Worm (Caenorhabditis elegans) whole organism, young adult: ENCODE results near the gene C16D9.5.

Experiments used
- atf-7 ChIP-seq: sonication (generic microtip); optimal IDR thresholded peaks from 2 replicates; lab custom pipeline; 2017; ENCODE audit warnings: mild to moderate bottlenecking, missing genetic modification characterization, missing compliant biosample characterization
- ccch-3 ChIP-seq: fragments of 200-800 bp; sonication (Bioruptor generic); optimal IDR thresholded peaks from 2 replicates; lab custom pipeline; 2018; ENCODE audit warnings: mild to moderate bottlenecking, missing genetic modification characterization, missing compliant biosample characterization
- lin-35 ChIP-seq, 3 experiments: fragments of 150-350 bp in 2 of 3; sonication (generic microtip) in 1 of 3; optimal IDR thresholded peaks; 2 replicates each; lab custom pipeline; 2014 to 2018; ENCODE audit warnings: missing biosample characterization in 3 of 3, missing genetic modification characterization in 3 of 3, missing genetic modification reagents in 3 of 3
- lsy-27 ChIP-seq: sonication (generic microtip); optimal IDR thresholded peaks from 2 replicates; lab custom pipeline; 2017; ENCODE audit warnings: missing genetic modification characterization, mild to moderate bottlenecking, missing compliant biosample characterization, antibody characterized with exemption, missing genotype, borderline replicate concordance; ENCODE audit not compliant: insufficient read depth
- madf-10 ChIP-seq: sonication (generic microtip); optimal IDR thresholded peaks from 2 replicates; lab custom pipeline; 2016; ENCODE audit warnings: mild to moderate bottlenecking, missing genetic modification characterization, missing compliant biosample characterization
- nfya-1 ChIP-seq: sonication (generic microtip); optimal IDR thresholded peaks from 2 replicates; lab custom pipeline; 2017; ENCODE audit warnings: antibody characterized with exemption, missing compliant biosample characterization, missing genetic modification characterization, borderline replicate concordance; ENCODE audit not compliant: insufficient read depth
- nhr-120 ChIP-seq: fragments of 200-800 bp; sonication (Bioruptor generic); IDR thresholded peaks from 2 replicates; pipeline ENCODE4 v1.3.6; 2022; ENCODE audit warnings: missing genetic modification characterization, missing compliant biosample characterization
- pha-4 ChIP-seq: fragments of 150-350 bp; sonication (generic microtip); optimal IDR thresholded peaks from 2 replicates; lab custom pipeline; 2014; ENCODE audit warnings: missing biosample characterization, missing genetic modification reagents, missing genetic modification characterization
- sea-2 ChIP-seq: fragments of 200-800 bp; sonication (Bioruptor generic); IDR thresholded peaks from 2 replicates; pipeline ENCODE4 v1.3.6; 2022; ENCODE audit warnings: missing genetic modification characterization, missing compliant biosample characterization
- snpc-4 ChIP-seq, 5 experiments: fragments of 150-350 bp in 1 of 5; sonication (generic microtip) in 4 of 5; optimal IDR thresholded peaks; 2 replicates each; lab custom pipeline; 2014 to 2018; ENCODE audit warnings: missing genetic modification characterization in 5 of 5, missing biosample characterization in 3 of 5, antibody characterized with exemption in 2 of 5, mild to moderate bottlenecking in 2 of 5, missing compliant biosample characterization in 2 of 5, missing genotype in 2 of 5, moderate library complexity in 2 of 5, missing genetic modification reagents in 1 of 5

- TF ChIP-seq pha-4: no peak
- TF ChIP-seq sea-2 (GFP tag; lab: Robert Waterston, UW): no peak
- no peak for TF ChIP-seq ccch-3 (GFP tag; lab: Kevin White, UChicago)
- no peak for TF ChIP-seq atf-7 (tag; lab: Kevin White, UChicago)
- no peak for TF ChIP-seq lsy-27 (tag; lab: Kevin White, UChicago)
- no peak for TF ChIP-seq snpc-4 (GFP tag; optimal IDR thresholded peaks at IDR 0.05; lab: Kevin White, UChicago)
- no peak for TF ChIP-seq snpc-4 (tag; optimal IDR thresholded peaks at IDR 0.05; lab: Kevin White, UChicago)
- no peak for TF ChIP-seq nhr-120
- TF ChIP-seq lin-35 (GFP tag; optimal IDR thresholded peaks at IDR 0.05; lab: Kevin White, UChicago): no peak
- TF ChIP-seq madf-10: no peak
- no peak for TF ChIP-seq nfya-1 (tag; lab: Kevin White, UChicago)
These were observed 20.9 kb upstream of the C16D9.5 start, which contains the start of gene F21F8.5 for ce11 chrV:8266232-8266631.
